Worm (Caenorhabditis elegans) whole organism, young adult: ENCODE measurements around the gene F08G2.4.

Experiments used
- F23B12.7 ChIP-seq: sonication (generic microtip); optimal IDR thresholded peaks from 2 replicates; lab custom pipeline; 2017; ENCODE audit warnings: missing genetic modification characterization, mild to moderate bottlenecking, missing compliant biosample characterization, antibody characterized with exemption, moderate library complexity; ENCODE audit not compliant: insufficient read depth
- F52B5.7 ChIP-seq: sonication (generic microtip); optimal IDR thresholded peaks from 2 replicates; lab custom pipeline; 2016; ENCODE audit warnings: mild to moderate bottlenecking, missing genetic modification characterization, missing compliant biosample characterization
- F55B11.4 ChIP-seq: sonication (generic microtip); optimal IDR thresholded peaks from 2 replicates; lab custom pipeline; 2016; ENCODE audit warnings: missing compliant biosample characterization, missing genetic modification characterization, borderline replicate concordance; ENCODE audit not compliant: insufficient read depth
- F57A8.1 ChIP-seq: fragments of 200-800 bp; sonication (Bioruptor generic); optimal IDR thresholded peaks from 2 replicates; lab custom pipeline; 2018; ENCODE audit warnings: mild to moderate bottlenecking, missing genetic modification characterization, moderate library complexity, missing compliant biosample characterization
- T26A5.8 ChIP-seq: sonication (generic microtip); optimal IDR thresholded peaks from 2 replicates; lab custom pipeline; 2016; ENCODE audit warnings: missing genetic modification characterization, missing compliant biosample characterization
- ZK185.1 ChIP-seq: sonication (generic microtip); optimal IDR thresholded peaks from 2 replicates; lab custom pipeline; 2016; ENCODE audit warnings: mild to moderate bottlenecking, missing genetic modification characterization, missing compliant biosample characterization; ENCODE audit not compliant: poor library complexity, severe bottlenecking
- attf-3 ChIP-seq: fragments of 200-800 bp; sonication (Bioruptor generic); conservative IDR thresholded peaks from 2 replicates; pipeline ENCODE4 v1.3.6; 2022; ENCODE audit warnings: missing genetic modification reagents, missing genetic modification characterization, missing compliant biosample characterization
- bed-2 ChIP-seq: fragments of 200-800 bp; sonication (Bioruptor generic); IDR thresholded peaks from 2 replicates; pipeline ENCODE4 v1.3.6; 2022; ENCODE audit warnings: missing genetic modification reagents, missing genetic modification characterization, missing compliant biosample characterization
- cebp-1 ChIP-seq, 2 experiments: fragments of 200-800 bp in 1 of 2; sonication (Bioruptor generic) in 1 of 2; sonication (generic microtip) in 1 of 2; IDR thresholded peaks in 1 of 2; optimal IDR thresholded peaks in 1 of 2; 2 replicates each; pipeline versions ENCODE4 v1.3.6 to Lab custom; 2017 to 2022; ENCODE audit warnings: missing compliant biosample characterization in 2 of 2, missing genetic modification characterization in 2 of 2, mild to moderate bottlenecking in 1 of 2, missing genetic modification reagents in 1 of 2, moderate library complexity in 1 of 2
- ceh-40 ChIP-seq: fragments of 200-800 bp; sonication (Bioruptor generic); IDR thresholded peaks from 2 replicates; pipeline ENCODE4 v1.3.6; 2022; ENCODE audit warnings: missing genetic modification characterization, missing compliant biosample characterization
- ceh-79 ChIP-seq: sonication (generic microtip); optimal IDR thresholded peaks from 2 replicates; lab custom pipeline; 2017; ENCODE audit warnings: mild to moderate bottlenecking, missing genetic modification characterization, missing compliant biosample characterization
- ceh-91 ChIP-seq: fragments of 200-800 bp; sonication (Bioruptor generic); IDR thresholded peaks from 2 replicates; pipeline ENCODE4 v1.3.6; 2022; ENCODE audit warnings: missing genetic modification reagents, missing genetic modification characterization, missing compliant biosample characterization
- chd-7 ChIP-seq: sonication (generic microtip); optimal IDR thresholded peaks from 2 replicates; lab custom pipeline; 2016; ENCODE audit warnings: mild to moderate bottlenecking, missing genetic modification characterization, moderate library complexity, missing compliant biosample characterization
- die-1 ChIP-seq: sonication (generic microtip); optimal IDR thresholded peaks from 2 replicates; lab custom pipeline; 2016; ENCODE audit warnings: missing genotype, mild to moderate bottlenecking, missing genetic modification characterization, missing compliant biosample characterization
- dox-1 ChIP-seq: fragments of 200-800 bp; sonication (Bioruptor generic); IDR thresholded peaks from 2 replicates; pipeline ENCODE4 v1.3.6; 2022; ENCODE audit warnings: missing genetic modification reagents, missing genetic modification characterization, missing compliant biosample characterization
- egl-44 ChIP-seq: fragments of 200-800 bp; sonication (Bioruptor generic); IDR thresholded peaks from 2 replicates; pipeline ENCODE4 v1.3.6; 2022; ENCODE audit warnings: missing genetic modification reagents, missing genetic modification characterization, missing compliant biosample characterization
- hlh-26 ChIP-seq: fragments of 200-800 bp; sonication (Bioruptor generic); conservative IDR thresholded peaks from 2 replicates; pipeline ENCODE4 v1.3.6; 2022; ENCODE audit warnings: missing genetic modification reagents, missing genetic modification characterization, missing compliant biosample characterization
- hmg-1.2 ChIP-seq: fragments of 200-800 bp; sonication (Bioruptor generic); IDR thresholded peaks from 2 replicates; pipeline ENCODE4 v1.3.6; 2022; ENCODE audit warnings: missing genetic modification reagents, missing genetic modification characterization, missing compliant biosample characterization
- hmg-20 ChIP-seq: fragments of 200-800 bp; sonication (Bioruptor generic); IDR thresholded peaks from 2 replicates; pipeline ENCODE4 v1.3.6; 2022; ENCODE audit warnings: missing genetic modification reagents, missing genetic modification characterization, missing compliant biosample characterization
- lag-1 ChIP-seq: fragments of 200-800 bp; sonication (Bioruptor generic); IDR thresholded peaks from 2 replicates; pipeline ENCODE4 v1.3.6; 2022; ENCODE audit warnings: missing genetic modification reagents, missing genetic modification characterization, missing compliant biosample characterization
- let-607 ChIP-seq, 2 experiments: fragments of 200-800 bp in 1 of 2; sonication (Bioruptor generic) in 1 of 2; sonication (generic microtip) in 1 of 2; optimal IDR thresholded peaks; 2 replicates each; lab custom pipeline; 2016 to 2018; ENCODE audit warnings: mild to moderate bottlenecking in 2 of 2, missing compliant biosample characterization in 2 of 2, missing genetic modification characterization in 2 of 2, moderate library complexity in 2 of 2, missing genotype in 1 of 2
- lsl-1 ChIP-seq: fragments of 200-800 bp; sonication (Bioruptor generic); optimal IDR thresholded peaks from 2 replicates; lab custom pipeline; 2018; ENCODE audit warnings: mild to moderate bottlenecking, missing genetic modification characterization, moderate library complexity, missing compliant biosample characterization
- madf-10 ChIP-seq: sonication (generic microtip); optimal IDR thresholded peaks from 2 replicates; lab custom pipeline; 2016; ENCODE audit warnings: mild to moderate bottlenecking, missing genetic modification characterization, missing compliant biosample characterization
- mcd-1 ChIP-seq: fragments of 200-800 bp; sonication (Bioruptor generic); IDR thresholded peaks from 2 replicates; pipeline ENCODE4 v1.3.6; 2022; ENCODE audit warnings: missing genetic modification reagents, missing genetic modification characterization, missing compliant biosample characterization
- mel-28 ChIP-seq: sonication (generic microtip); optimal IDR thresholded peaks from 2 replicates; lab custom pipeline; 2016; ENCODE audit warnings: borderline replicate concordance, mild to moderate bottlenecking, missing genetic modification characterization, missing compliant biosample characterization
- mxl-1 ChIP-seq: sonication (generic microtip); optimal IDR thresholded peaks from 2 replicates; lab custom pipeline; 2016; ENCODE audit warnings: missing genetic modification characterization, missing compliant biosample characterization
- nfyb-1 ChIP-seq: fragments of 200-800 bp; sonication (Bioruptor generic); IDR thresholded peaks from 2 replicates; pipeline ENCODE4 v1.3.6; 2022; ENCODE audit warnings: missing genetic modification reagents, missing genetic modification characterization, missing compliant biosample characterization
- pbrm-1 ChIP-seq: fragments of 200-800 bp; sonication (Bioruptor generic); IDR thresholded peaks from 2 replicates; pipeline ENCODE4 v1.3.6; 2022; ENCODE audit warnings: missing genetic modification reagents, missing genetic modification characterization, missing compliant biosample characterization
- pha-4 ChIP-seq: fragments of 150-350 bp; sonication (generic microtip); optimal IDR thresholded peaks from 2 replicates; lab custom pipeline; 2014; ENCODE audit warnings: missing biosample characterization, missing genetic modification reagents, missing genetic modification characterization
- rec-8 ChIP-seq, 2 experiments: sonication (generic microtip); optimal IDR thresholded peaks; 2 replicates each; lab custom pipeline; 2016; ENCODE audit warnings: mild to moderate bottlenecking in 2 of 2, missing genetic modification characterization in 2 of 2, missing genetic modification reagents in 2 of 2, missing genotype in 2 of 2, missing biosample characterization in 1 of 2, missing compliant biosample characterization in 1 of 2, moderate library complexity in 1 of 2
- sdz-38 ChIP-seq: sonication (generic microtip); optimal IDR thresholded peaks from 2 replicates; lab custom pipeline; 2016; ENCODE audit warnings: missing genotype, missing genetic modification characterization, missing compliant biosample characterization
- snpc-1.1 ChIP-seq: sonication (generic microtip); optimal IDR thresholded peaks from 2 replicates; lab custom pipeline; 2017; ENCODE audit warnings: missing genetic modification characterization, mild to moderate bottlenecking, missing compliant biosample characterization, antibody characterized with exemption, moderate library complexity, missing genotype, missing genetic modification reagents; ENCODE audit not compliant: insufficient read depth
- snpc-1.3 ChIP-seq: sonication (generic microtip); optimal IDR thresholded peaks from 2 replicates; lab custom pipeline; 2017; ENCODE audit warnings: missing genetic modification characterization, mild to moderate bottlenecking, missing compliant biosample characterization, antibody characterized with exemption, moderate library complexity, missing genotype, missing genetic modification reagents; ENCODE audit not compliant: insufficient read depth
- snpc-3.4 ChIP-seq: sonication (generic microtip); optimal IDR thresholded peaks from 2 replicates; lab custom pipeline; 2017; ENCODE audit warnings: missing genetic modification characterization, mild to moderate bottlenecking, missing compliant biosample characterization, antibody characterized with exemption, moderate library complexity, missing genotype, missing genetic modification reagents
- snpc-4 ChIP-seq, 5 experiments: fragments of 150-350 bp in 1 of 5; sonication (generic microtip) in 4 of 5; optimal IDR thresholded peaks; 2 replicates each; lab custom pipeline; 2014 to 2018; ENCODE audit warnings: missing genetic modification characterization in 5 of 5, missing biosample characterization in 3 of 5, antibody characterized with exemption in 2 of 5, mild to moderate bottlenecking in 2 of 5, missing compliant biosample characterization in 2 of 5, missing genotype in 2 of 5, moderate library complexity in 2 of 5, missing genetic modification reagents in 1 of 5
- somi-1 ChIP-seq: fragments of 200-800 bp; sonication (Bioruptor generic); optimal IDR thresholded peaks from 2 replicates; lab custom pipeline; 2018; ENCODE audit warnings: mild to moderate bottlenecking, missing genetic modification characterization, missing compliant biosample characterization
- sptf-2 ChIP-seq: fragments of 200-800 bp; sonication (Bioruptor generic); optimal IDR thresholded peaks from 2 replicates; lab custom pipeline; 2018; ENCODE audit warnings: mild to moderate bottlenecking, missing genetic modification characterization, missing compliant biosample characterization
- tbx-9 ChIP-seq: sonication (generic microtip); optimal IDR thresholded peaks from 2 replicates; lab custom pipeline; 2016; ENCODE audit warnings: borderline replicate concordance, missing genetic modification characterization, inconsistent platforms, missing compliant biosample characterization
- tlf-1 ChIP-seq: fragments of 200-800 bp; sonication (Bioruptor generic); optimal IDR thresholded peaks from 2 replicates; lab custom pipeline; 2018; ENCODE audit warnings: mild to moderate bottlenecking, missing genetic modification characterization, missing compliant biosample characterization

F08G2.4 gene

DNA sequence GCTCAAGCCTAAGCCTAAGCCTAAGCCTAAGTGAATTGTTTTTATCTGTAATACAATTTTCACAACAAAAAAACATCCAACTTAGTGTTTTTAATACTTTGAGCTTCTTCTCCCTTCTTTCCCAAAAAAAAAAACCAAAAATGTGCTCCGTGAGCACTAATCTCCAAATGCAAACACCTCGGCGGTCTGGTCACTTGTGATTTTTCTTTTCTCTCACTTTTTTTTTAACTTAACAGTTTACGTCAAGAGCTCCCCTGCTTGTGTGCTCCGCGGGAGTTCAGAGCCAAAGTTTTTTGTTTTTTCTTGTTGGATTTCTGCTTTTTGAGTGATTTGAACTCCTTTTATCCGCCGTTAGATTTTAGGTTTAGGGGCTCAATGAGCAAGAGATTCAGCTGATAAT lies 24.1 kb upstream of the F08G2.4 start:
- TF ChIP-seq tlf-1 (no peak), sdz-38 (tag; lab: Kevin White, UChicago) (no peak), rec-8 (tag; optimal IDR thresholded peaks at IDR 0.05; lab: Kevin White, UChicago) (no peak), F23B12.7 (tag; lab: Kevin White, UChicago) (no peak), F55B11.4 (tag; lab: Kevin White, UChicago) (no peak), die-1 (tag; lab: Kevin White, UChicago) (no peak), chd-7 (tag; lab: Kevin White, UChicago) (no peak), lag-1 (no peak), bed-2 (GFP tag; lab: Robert Waterston, UW) (no peak), snpc-1.1 (tag; lab: Kevin White, UChicago) (no peak), snpc-1.3 (tag; lab: Kevin White, UChicago) (no peak)
- TF ChIP-seq, all 124 proteins: peak for 0

DNA sequence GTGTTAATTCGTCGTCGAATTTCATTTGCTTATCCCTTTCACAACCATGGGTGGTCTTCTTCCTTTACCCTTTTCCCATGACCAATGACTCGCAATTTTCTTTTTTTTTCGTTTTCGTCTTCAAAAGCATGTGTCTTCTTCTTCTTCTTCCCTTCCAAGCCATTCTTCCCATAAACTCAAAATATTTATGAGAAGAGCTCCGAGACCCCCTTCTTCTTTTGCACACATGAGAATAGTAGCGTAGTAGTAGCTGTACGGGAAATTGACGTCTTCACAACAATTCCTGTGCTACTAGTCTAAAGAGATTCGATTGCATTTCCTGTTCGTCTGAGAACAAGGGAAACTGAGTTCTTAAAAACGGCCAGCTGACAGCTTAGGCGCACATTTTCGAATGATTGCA lies 18.1 kb upstream of the F08G2.4 start:
- TF ChIP-seq mel-28 (tag; lab: Kevin White, UChicago) (no peak), F23B12.7 (tag; lab: Kevin White, UChicago) (no peak), pbrm-1 (GFP tag; lab: Robert Waterston, UW) (no peak), hmg-20 (GFP tag; lab: Robert Waterston, UW) (no peak), madf-10 (no peak), ceh-40 (GFP tag; lab: Robert Waterston, UW) (no peak), attf-3 (GFP tag; lab: Robert Waterston, UW) (no peak), cebp-1 (GFP tag; IDR thresholded peaks at IDR 0.05; lab: Robert Waterston, UW) (no peak), cebp-1 (tag; optimal IDR thresholded peaks at IDR 0.05; lab: Kevin White, UChicago) (no peak), snpc-1.1 (tag; lab: Kevin White, UChicago) (no peak), pha-4 (tag; lab: Kevin White, UChicago) (no peak), T26A5.8 (tag; lab: Kevin White, UChicago) (no peak), ZK185.1 (tag; lab: Kevin White, UChicago) (no peak), mxl-1 (no peak), mcd-1 (GFP tag; lab: Robert Waterston, UW) (no peak), chd-7 (tag; lab: Kevin White, UChicago) (no peak)

DNA sequence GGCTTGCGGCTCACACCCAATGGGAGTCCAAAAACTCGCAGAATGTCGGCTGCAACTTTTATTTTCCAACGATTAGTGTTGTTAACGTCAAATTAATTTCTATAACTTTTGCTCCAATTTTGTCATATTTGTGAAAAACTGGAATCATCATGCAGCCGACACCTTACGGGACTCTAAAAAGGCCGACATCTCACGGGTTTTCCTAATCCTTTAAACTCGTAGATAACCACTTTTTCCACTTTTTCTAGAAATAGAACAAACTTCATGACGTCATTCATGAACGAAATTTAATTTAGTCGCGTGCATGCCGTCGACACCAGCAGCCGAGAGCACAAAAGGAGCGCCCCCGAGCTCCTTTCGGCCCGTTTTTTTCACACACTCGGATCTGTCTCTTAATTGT lies 17.0 kb upstream of the F08G2.4 start:
- TF ChIP-seq snpc-4 (GFP tag; optimal IDR thresholded peaks at IDR 0.05; lab: Kevin White, UChicago): no peak
- TF ChIP-seq snpc-4 (tag; optimal IDR thresholded peaks at IDR 0.05; lab: Kevin White, UChicago): peak in 2 of 4 experiments; percentile 59 to 65
- TF ChIP-seq ceh-79 (tag; lab: Kevin White, UChicago): no peak
- TF ChIP-seq, all 124 proteins: peak for 1

DNA sequence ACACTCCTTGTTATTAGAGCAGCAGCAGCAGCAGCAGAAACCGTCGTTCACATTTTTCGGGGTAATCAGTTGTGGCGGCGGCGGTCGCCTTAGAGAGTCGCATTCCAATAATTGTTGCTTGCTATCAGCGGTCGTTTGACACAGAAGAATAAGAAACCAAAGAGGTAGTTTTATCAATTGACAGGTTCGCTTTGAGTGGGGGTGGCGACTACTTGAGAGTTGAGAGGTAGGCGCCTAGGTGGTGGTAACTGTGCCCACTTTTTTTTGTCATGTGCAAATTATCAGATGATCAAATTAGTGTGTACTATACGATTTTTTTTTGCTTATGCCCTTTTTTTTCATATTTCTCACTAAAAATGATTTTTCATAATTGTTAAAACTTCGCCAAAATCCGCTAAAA lies 16.5 kb upstream of the F08G2.4 start:
- TF ChIP-seq sptf-2 (GFP tag; lab: Kevin White, UChicago) (no peak), hmg-1.2 (no peak), F57A8.1 (GFP tag; lab: Kevin White, UChicago) (no peak), ZK185.1 (tag; lab: Kevin White, UChicago) (no peak), somi-1 (no peak), snpc-3.4 (no peak), egl-44 (peak; percentile 13; the same call in 1 of the 2 replicates), ceh-91 (GFP tag; lab: Robert Waterston, UW) (no peak), let-607 (tag; optimal IDR thresholded peaks at IDR 0.05; lab: Kevin White, UChicago) (no peak), snpc-4 (GFP tag; optimal IDR thresholded peaks at IDR 0.05; lab: Kevin White, UChicago) (no peak), snpc-4 (tag; optimal IDR thresholded peaks at IDR 0.05; lab: Kevin White, UChicago) (peak in 1 of 4 experiments; percentile 67), madf-10 (no peak), cebp-1 (GFP tag; IDR thresholded peaks at IDR 0.05; lab: Robert Waterston, UW) (no peak), cebp-1 (tag; optimal IDR thresholded peaks at IDR 0.05; lab: Kevin White, UChicago) (peak; percentile 44), lsl-1 (GFP tag; lab: Kevin White, UChicago) (no peak), F52B5.7 (tag; lab: Kevin White, UChicago) (no peak), hmg-20 (GFP tag; lab: Robert Waterston, UW) (no peak), tbx-9 (tag; lab: Kevin White, UChicago) (no peak), hlh-26 (GFP tag; lab: Robert Waterston, UW) (no peak), nfyb-1 (no peak), dox-1 (peak; percentile 71)
